Worm (Caenorhabditis elegans): ENCODE data around the gene sprr-3.

- TF ChIP-seq lag-1 (GFP tag; IDR thresholded peaks at IDR 0.05) (no peak), attf-6 (GFP tag; IDR thresholded peaks at IDR 0.05) (no peak), ceh-79 (tag; optimal IDR thresholded peaks at IDR 0.05) (no peak)
These were observed 6.7 kb downstream of the sprr-3 start for ce11 chrIV:2548766-2549165.
